Worm (Caenorhabditis elegans) whole organism, young adult: Measurements from ENCODE around the gene T22B2.1.

Source experiments
- F10E7.11 ChIP-seq: sonication (generic microtip); optimal IDR thresholded peaks from 2 replicates; lab custom pipeline; 2017; ENCODE audit warnings: mild to moderate bottlenecking, missing genetic modification characterization, moderate library complexity, missing compliant biosample characterization
- F22D6.2 ChIP-seq: sonication (generic microtip); optimal IDR thresholded peaks from 2 replicates; lab custom pipeline; 2016; ENCODE audit warnings: mild to moderate bottlenecking, missing genetic modification characterization, missing compliant biosample characterization
- F55B11.4 ChIP-seq: sonication (generic microtip); optimal IDR thresholded peaks from 2 replicates; lab custom pipeline; 2016; ENCODE audit warnings: missing compliant biosample characterization, missing genetic modification characterization, borderline replicate concordance; ENCODE audit not compliant: insufficient read depth
- K12H6.12 ChIP-seq: fragments of 200-800 bp; sonication (Bioruptor generic); optimal IDR thresholded peaks from 2 replicates; lab custom pipeline; 2018; ENCODE audit warnings: mild to moderate bottlenecking, missing genetic modification characterization, missing compliant biosample characterization
- aptf-2 ChIP-seq: fragments of 200-800 bp; sonication (Bioruptor generic); conservative IDR thresholded peaks from 2 replicates; pipeline ENCODE4 v1.3.6; 2022; ENCODE audit warnings: missing genetic modification reagents, missing genetic modification characterization, missing compliant biosample characterization
- aptf-3 ChIP-seq: fragments of 200-800 bp; sonication (Bioruptor generic); IDR thresholded peaks from 2 replicates; pipeline ENCODE4 v1.3.6; 2022; ENCODE audit warnings: missing genetic modification characterization, missing compliant biosample characterization
- bed-2 ChIP-seq: fragments of 200-800 bp; sonication (Bioruptor generic); IDR thresholded peaks from 2 replicates; pipeline ENCODE4 v1.3.6; 2022; ENCODE audit warnings: missing genetic modification reagents, missing genetic modification characterization, missing compliant biosample characterization
- die-1 ChIP-seq: sonication (generic microtip); optimal IDR thresholded peaks from 2 replicates; lab custom pipeline; 2016; ENCODE audit warnings: missing genotype, mild to moderate bottlenecking, missing genetic modification characterization, missing compliant biosample characterization
- dpff-1 ChIP-seq: sonication (generic microtip); optimal IDR thresholded peaks from 2 replicates; lab custom pipeline; 2017; ENCODE audit warnings: mild to moderate bottlenecking, missing genetic modification characterization, missing compliant biosample characterization
- fkh-3 ChIP-seq: sonication (generic microtip); optimal IDR thresholded peaks from 2 replicates; lab custom pipeline; 2016; ENCODE audit warnings: mild to moderate bottlenecking, missing genetic modification characterization, missing compliant biosample characterization
- hlh-12 ChIP-seq: sonication (generic microtip); optimal IDR thresholded peaks from 2 replicates; lab custom pipeline; 2016; ENCODE audit warnings: missing genetic modification characterization, missing compliant biosample characterization
- hlh-26 ChIP-seq: fragments of 200-800 bp; sonication (Bioruptor generic); conservative IDR thresholded peaks from 2 replicates; pipeline ENCODE4 v1.3.6; 2022; ENCODE audit warnings: missing genetic modification reagents, missing genetic modification characterization, missing compliant biosample characterization
- hrde-1 ChIP-seq: sonication (generic microtip); optimal IDR thresholded peaks from 2 replicates; lab custom pipeline; 2016; ENCODE audit warnings: missing genetic modification characterization, mild to moderate bottlenecking, missing compliant biosample characterization, moderate library complexity, missing genotype, missing genetic modification reagents, borderline replicate concordance
- lin-54 ChIP-seq: fragments of 200-800 bp; sonication (Bioruptor generic); optimal IDR thresholded peaks from 2 replicates; lab custom pipeline; 2018; ENCODE audit warnings: mild to moderate bottlenecking, missing genetic modification characterization, missing compliant biosample characterization
- lir-1 ChIP-seq: fragments of 200-800 bp; sonication (Bioruptor generic); conservative IDR thresholded peaks from 2 replicates; pipeline ENCODE4 v1.3.6; 2022; ENCODE audit warnings: missing genetic modification reagents, missing genetic modification characterization, missing compliant biosample characterization
- lsy-27 ChIP-seq: sonication (generic microtip); optimal IDR thresholded peaks from 2 replicates; lab custom pipeline; 2017; ENCODE audit warnings: missing genetic modification characterization, mild to moderate bottlenecking, missing compliant biosample characterization, antibody characterized with exemption, missing genotype, borderline replicate concordance; ENCODE audit not compliant: insufficient read depth
- madf-8 ChIP-seq: fragments of 200-800 bp; sonication (Bioruptor generic); conservative IDR thresholded peaks from 2 replicates; pipeline ENCODE4 v1.3.6; 2022; ENCODE audit warnings: missing genetic modification reagents, missing genetic modification characterization, missing compliant biosample characterization
- mel-28 ChIP-seq: sonication (generic microtip); optimal IDR thresholded peaks from 2 replicates; lab custom pipeline; 2016; ENCODE audit warnings: borderline replicate concordance, mild to moderate bottlenecking, missing genetic modification characterization, missing compliant biosample characterization
- nhr-179 ChIP-seq: sonication (generic microtip); optimal IDR thresholded peaks from 2 replicates; lab custom pipeline; 2016; ENCODE audit warnings: mild to moderate bottlenecking, missing genetic modification characterization, missing compliant biosample characterization
- nhr-27 ChIP-seq: fragments of 200-800 bp; sonication (Bioruptor generic); optimal IDR thresholded peaks from 2 replicates; lab custom pipeline; 2018; ENCODE audit warnings: mild to moderate bottlenecking, missing genetic modification characterization, moderate library complexity, missing compliant biosample characterization
- nhr-80 ChIP-seq: sonication (generic microtip); optimal IDR thresholded peaks from 2 replicates; lab custom pipeline; 2016; ENCODE audit warnings: missing genetic modification characterization, missing compliant biosample characterization
- pha-4 ChIP-seq: fragments of 150-350 bp; sonication (generic microtip); optimal IDR thresholded peaks from 2 replicates; lab custom pipeline; 2014; ENCODE audit warnings: missing biosample characterization, missing genetic modification reagents, missing genetic modification characterization
- repo-1 ChIP-seq: sonication (generic microtip); optimal IDR thresholded peaks from 2 replicates; lab custom pipeline; 2017; ENCODE audit warnings: mild to moderate bottlenecking, missing genetic modification characterization, missing compliant biosample characterization
- sdz-38 ChIP-seq: sonication (generic microtip); optimal IDR thresholded peaks from 2 replicates; lab custom pipeline; 2016; ENCODE audit warnings: missing genotype, missing genetic modification characterization, missing compliant biosample characterization
- snpc-1.3 ChIP-seq: sonication (generic microtip); optimal IDR thresholded peaks from 2 replicates; lab custom pipeline; 2017; ENCODE audit warnings: missing genetic modification characterization, mild to moderate bottlenecking, missing compliant biosample characterization, antibody characterized with exemption, moderate library complexity, missing genotype, missing genetic modification reagents; ENCODE audit not compliant: insufficient read depth
- somi-1 ChIP-seq: fragments of 200-800 bp; sonication (Bioruptor generic); optimal IDR thresholded peaks from 2 replicates; lab custom pipeline; 2018; ENCODE audit warnings: mild to moderate bottlenecking, missing genetic modification characterization, missing compliant biosample characterization
- tbx-9 ChIP-seq: sonication (generic microtip); optimal IDR thresholded peaks from 2 replicates; lab custom pipeline; 2016; ENCODE audit warnings: borderline replicate concordance, missing genetic modification characterization, inconsistent platforms, missing compliant biosample characterization
- xnd-1 ChIP-seq: sonication (generic microtip); optimal IDR thresholded peaks from 2 replicates; lab custom pipeline; 2016; ENCODE audit warnings: missing genotype, missing genetic modification reagents, missing genetic modification characterization, missing compliant biosample characterization

Gene T22B2.1

DNA sequence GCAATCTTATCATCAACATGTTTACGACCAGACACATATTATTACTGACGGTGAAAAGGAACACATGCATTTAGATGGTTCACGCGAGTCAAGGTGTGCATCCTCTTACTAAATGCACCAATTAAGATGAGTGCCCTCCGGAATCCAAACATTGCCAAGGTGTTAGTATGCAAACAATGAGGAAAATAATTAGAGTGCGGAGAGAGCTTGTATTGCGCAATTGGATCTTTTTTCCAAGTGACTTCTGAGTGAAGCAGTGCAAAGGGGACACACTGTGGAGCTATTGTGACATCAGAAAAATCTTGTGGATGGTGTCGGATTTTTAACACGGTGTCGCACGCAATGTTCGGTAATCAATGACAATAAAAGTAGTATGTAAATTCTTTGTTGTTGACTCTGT is 51.4 kb downstream of the T22B2.1 start:
- TF ChIP-seq aptf-3 (GFP tag; lab: Robert Waterston, UW) (no peak), F10E7.11 (no peak), nhr-80 (tag; lab: Kevin White, UChicago) (no peak), hrde-1 (tag; lab: Kevin White, UChicago) (no peak), tbx-9 (tag; lab: Kevin White, UChicago) (no peak), madf-8 (GFP tag; lab: Robert Waterston, UW) (no peak), somi-1 (GFP tag; lab: Kevin White, UChicago) (no peak), hlh-12 (no peak), die-1 (no peak), lsy-27 (tag; lab: Kevin White, UChicago) (no peak), dpff-1 (tag; lab: Kevin White, UChicago) (no peak), bed-2 (GFP tag; lab: Robert Waterston, UW) (no peak), snpc-1.3 (no peak), mel-28 (tag; lab: Kevin White, UChicago) (no peak), nhr-27 (tag; lab: Kevin White, UChicago) (no peak)

DNA sequence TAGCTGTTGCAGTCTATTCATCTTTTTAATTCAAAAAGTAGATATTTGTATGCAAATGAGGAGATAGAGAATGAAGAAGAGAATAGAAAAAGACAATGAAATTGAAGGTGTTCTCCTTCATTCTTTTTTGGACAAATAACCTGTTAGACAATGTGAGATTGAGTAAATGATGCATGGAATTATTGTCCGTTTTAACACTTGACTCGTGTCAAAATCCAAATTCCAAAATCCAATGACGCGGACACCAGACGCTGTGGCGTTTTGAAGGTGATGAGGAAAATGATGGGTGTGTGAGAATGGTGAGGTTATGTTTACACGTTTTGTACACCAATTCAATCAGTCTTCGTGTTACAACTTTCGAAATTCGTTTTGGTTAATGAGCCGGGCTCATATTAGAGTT is 53.3 kb downstream of the T22B2.1 start:
- TF ChIP-seq F55B11.4 (tag; lab: Kevin White, UChicago) (no peak), mel-28 (tag; lab: Kevin White, UChicago) (no peak), lir-1 (no peak), nhr-179 (tag; lab: Kevin White, UChicago) (no peak), pha-4 (tag; lab: Kevin White, UChicago) (no peak), fkh-3 (tag; lab: Kevin White, UChicago) (no peak), lin-54 (GFP tag; lab: Kevin White, UChicago) (no peak), K12H6.12 (tag; lab: Kevin White, UChicago) (no peak), F22D6.2 (tag; lab: Kevin White, UChicago) (no peak), sdz-38 (tag; lab: Kevin White, UChicago) (no peak), aptf-2 (GFP tag; lab: Robert Waterston, UW) (no peak), repo-1 (tag; lab: Kevin White, UChicago) (no peak), xnd-1 (tag; lab: Kevin White, UChicago) (no peak), hlh-26 (GFP tag; lab: Robert Waterston, UW) (no peak)
